Fruit fly (Drosophila melanogaster): ENCODE data around the gene Mms19.

DNA sequence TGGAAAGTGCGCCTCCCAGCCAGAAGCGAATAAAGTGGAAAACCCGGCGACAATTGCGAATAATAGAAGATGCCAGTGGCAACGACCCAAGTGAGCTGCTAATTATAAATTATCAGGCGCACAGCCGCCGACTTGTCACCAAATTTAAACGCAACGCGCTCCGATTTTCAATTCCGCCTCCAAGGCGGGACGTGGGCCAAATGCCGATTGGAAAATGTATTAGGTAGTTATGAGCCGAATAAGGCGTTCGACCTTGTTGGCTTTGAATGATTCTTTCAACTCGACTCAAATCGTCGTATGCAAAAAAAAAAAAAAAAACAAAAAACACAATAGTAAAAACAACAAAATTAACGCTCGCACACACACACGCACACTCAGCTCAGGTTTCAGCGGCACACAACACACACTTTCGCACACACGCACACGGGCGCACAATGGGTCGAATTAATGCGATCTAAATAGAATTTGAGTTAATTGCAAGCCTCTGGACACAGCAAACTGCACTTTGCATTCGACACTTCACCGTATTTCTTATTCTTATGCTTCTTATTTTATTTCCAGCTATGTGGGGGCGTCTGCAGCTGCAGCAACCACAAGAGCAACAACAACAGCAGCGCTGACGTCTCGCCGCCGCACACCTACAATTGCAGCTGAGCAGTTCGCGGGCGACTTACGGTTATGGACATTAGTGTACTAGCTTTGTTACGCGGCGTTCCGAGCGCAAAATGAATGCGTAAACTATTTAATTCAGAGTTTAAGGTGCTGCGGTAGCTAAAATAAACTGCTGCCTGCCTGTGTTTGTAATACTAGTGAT, 753 bp upstream of the Mms19 start:
- TF ChIP-seq CG8159 (tag; optimal IDR thresholded peaks at IDR 0.05) (no peak), CG14655 (GFP tag; optimal IDR thresholded peaks at IDR 0.05) (no peak), CG10348 (GFP tag; IDR thresholded peaks at IDR 0.05) (no peak), CG12605 (GFP tag; IDR thresholded peaks at IDR 0.05) (peak; percentile 47; the same call in 1 of the 2 replicates), Pif1B (GFP tag; optimal IDR thresholded peaks at IDR 0.05) (no peak)

Data from whole organism, pupa.